Fruit fly (Drosophila melanogaster) whole organism, embryonic: Measurements from ENCODE around the gene ph-p.

Experiments
- Abd-B ChIP-seq: fragments of 200-800 bp; sonication (Bioruptor generic); optimal IDR thresholded peaks from 2 replicates; lab custom pipeline; 2018; ENCODE audit warnings: missing biosample characterization, mild to moderate bottlenecking, missing genetic modification characterization, moderate library complexity
- CG10565 ChIP-seq: fragments of 200-800 bp; sonication (Bioruptor generic); optimal IDR thresholded peaks from 3 replicates; lab custom pipeline; 2016; ENCODE audit warnings: missing biosample characterization, mild to moderate bottlenecking, missing genetic modification characterization
- CG10959 ChIP-seq: fragments of 200-800 bp; sonication (Bioruptor generic); IDR thresholded peaks from 2 replicates; pipeline ENCODE4 v1.3.6; 2022; ENCODE audit warnings: missing biosample characterization, missing genetic modification characterization
- CG12659 ChIP-seq: fragments of 200-800 bp; sonication (Bioruptor generic); optimal IDR thresholded peaks from 3 replicates; lab custom pipeline; 2017; ENCODE audit warnings: mild to moderate bottlenecking, missing biosample characterization, missing genetic modification reagents, missing genetic modification characterization
- CG12769 ChIP-seq: fragments of 200-800 bp; sonication (Bioruptor generic); optimal IDR thresholded peaks from 2 replicates; lab custom pipeline; 2019; ENCODE audit warnings: missing biosample characterization, mild to moderate bottlenecking, missing genetic modification characterization, moderate library complexity
- CG13287 ChIP-seq: fragments of 200-800 bp; sonication (Bioruptor generic); IDR thresholded peaks from 2 replicates; pipeline ENCODE4 v1.3.6; 2022; ENCODE audit warnings: missing biosample characterization, missing genetic modification characterization; ENCODE audit not compliant: partially characterized antibody
- CG15479 ChIP-seq: fragments of 200-800 bp; sonication (Bioruptor generic); optimal IDR thresholded peaks from 3 replicates; lab custom pipeline; 2019; ENCODE audit warnings: missing biosample characterization, mild to moderate bottlenecking, missing genetic modification characterization, moderate library complexity
- CG1647 ChIP-seq: fragments of 200-800 bp; sonication (Bioruptor generic); optimal IDR thresholded peaks from 3 replicates; lab custom pipeline; 2016; ENCODE audit warnings: missing biosample characterization, missing genetic modification characterization
- CG18599 ChIP-seq: fragments of 200-800 bp; sonication (Bioruptor generic); optimal IDR thresholded peaks from 3 replicates; lab custom pipeline; 2017; ENCODE audit warnings: missing biosample characterization, missing genetic modification characterization, mild to moderate bottlenecking, moderate library complexity, missing genetic modification reagents
- CG2116 ChIP-seq: fragments of 200-800 bp; sonication (Bioruptor generic); optimal IDR thresholded peaks from 3 replicates; lab custom pipeline; 2018; ENCODE audit warnings: missing biosample characterization, mild to moderate bottlenecking, missing genetic modification characterization
- CG31224 ChIP-seq: fragments of 200-800 bp; sonication (Bioruptor generic); IDR thresholded peaks from 2 replicates; pipeline ENCODE4 v1.3.6; 2022; ENCODE audit warnings: missing biosample characterization, missing genetic modification characterization
- CG4360 ChIP-seq: fragments of 200-800 bp; sonication (Bioruptor generic); IDR thresholded peaks from 2 replicates; pipeline ENCODE4 v1.3.6; 2022; ENCODE audit warnings: missing biosample characterization, missing genetic modification characterization
- CG4820 ChIP-seq: fragments of 200-800 bp; sonication (Bioruptor generic); optimal IDR thresholded peaks from 3 replicates; lab custom pipeline; 2016; ENCODE audit warnings: missing biosample characterization, missing genetic modification characterization
- CG4854 ChIP-seq: fragments of 200-800 bp; sonication (Bioruptor generic); optimal IDR thresholded peaks from 2 replicates; lab custom pipeline; 2016; ENCODE audit warnings: missing biosample characterization, missing genetic modification characterization, inconsistent platforms
- CG7271 ChIP-seq: fragments of 200-800 bp; sonication (Bioruptor generic); optimal IDR thresholded peaks from 2 replicates; lab custom pipeline; 2018; ENCODE audit warnings: missing biosample characterization, mild to moderate bottlenecking, missing genetic modification characterization, moderate library complexity
- CG8359 ChIP-seq: fragments of 200-800 bp; sonication (Bioruptor generic); optimal IDR thresholded peaks from 2 replicates; lab custom pipeline; 2017; ENCODE audit warnings: missing biosample characterization, mild to moderate bottlenecking, missing genetic modification characterization, borderline replicate concordance
- CG9609 ChIP-seq: fragments of 200-800 bp; sonication (Bioruptor generic); optimal IDR thresholded peaks from 3 replicates; lab custom pipeline; 2016; ENCODE audit warnings: missing biosample characterization, missing genetic modification characterization
- CTCF ChIP-seq: fragments of 200-800 bp; sonication (Bioruptor generic); optimal IDR thresholded peaks from 2 replicates; lab custom pipeline; 2017; ENCODE audit warnings: missing biosample characterization, mild to moderate bottlenecking, missing genetic modification characterization, moderate library complexity
- Camta ChIP-seq: fragments of 200-800 bp; sonication (Bioruptor generic); optimal IDR thresholded peaks from 2 replicates; lab custom pipeline; 2016; ENCODE audit warnings: missing biosample characterization, missing genetic modification characterization
- CrebB ChIP-seq: fragments of 200-800 bp; sonication (Bioruptor generic); optimal IDR thresholded peaks from 3 replicates; lab custom pipeline; 2018; ENCODE audit warnings: missing biosample characterization, mild to moderate bottlenecking, missing genetic modification characterization
- HLH54F ChIP-seq: fragments of 200-800 bp; sonication (Bioruptor generic); optimal IDR thresholded peaks from 3 replicates; lab custom pipeline; 2016; ENCODE audit warnings: missing biosample characterization, missing genetic modification characterization
- HLHmδ ChIP-seq: fragments of 200-800 bp; sonication (Bioruptor generic); optimal IDR thresholded peaks from 2 replicates; lab custom pipeline; 2018; ENCODE audit warnings: missing biosample characterization, mild to moderate bottlenecking, missing genetic modification characterization, moderate library complexity
- Jarid2 ChIP-seq: fragments of 200-800 bp; sonication (Bioruptor generic); optimal IDR thresholded peaks from 3 replicates; lab custom pipeline; 2017; ENCODE audit warnings: mild to moderate bottlenecking, missing biosample characterization, missing genetic modification reagents, missing genetic modification characterization
- Nf-YB ChIP-seq: fragments of 200-800 bp; sonication (Bioruptor generic); optimal IDR thresholded peaks from 3 replicates; lab custom pipeline; 2019; ENCODE audit warnings: missing biosample characterization, mild to moderate bottlenecking, missing genetic modification characterization, moderate library complexity
- Nf-YC ChIP-seq: fragments of 200-800 bp; optimal IDR thresholded peaks from 3 replicates; lab custom pipeline; 2019; ENCODE audit warnings: missing biosample characterization, mild to moderate bottlenecking, missing genetic modification characterization, moderate library complexity
- Oli ChIP-seq: fragments of 200-800 bp; sonication (Bioruptor generic); optimal IDR thresholded peaks from 2 replicates; lab custom pipeline; 2018; ENCODE audit warnings: missing biosample characterization, mild to moderate bottlenecking, missing genetic modification characterization, moderate library complexity
- Pdp1 ChIP-seq, 2 experiments: fragments of 200-800 bp; sonication (Bioruptor generic); optimal IDR thresholded peaks; 3 replicates each; lab custom pipeline; 2016; ENCODE audit warnings: missing biosample characterization in 2 of 2, missing genetic modification characterization in 2 of 2, mild to moderate bottlenecking in 1 of 2, moderate library complexity in 1 of 2
- TFAM ChIP-seq: fragments of 200-800 bp; sonication (Bioruptor generic); optimal IDR thresholded peaks from 2 replicates; lab custom pipeline; 2017; ENCODE audit warnings: missing biosample characterization, missing genetic modification characterization, inconsistent platforms
- Trl ChIP-seq, 3 experiments: fragments of >200 bp in 2 of 3; fragments of 200-800 bp in 1 of 3; sonication (Bioruptor generic) in 1 of 3; optimal IDR thresholded peaks; 2 replicates in 1 of 3; 3 replicates in 2 of 3; lab custom pipeline; 2016 to 2017; ENCODE audit warnings: missing biosample characterization in 1 of 3, missing genetic modification characterization in 1 of 3
- abd-A ChIP-seq: fragments of 200-800 bp; sonication (Bioruptor generic); optimal IDR thresholded peaks from 3 replicates; lab custom pipeline; 2019; ENCODE audit warnings: missing biosample characterization, mild to moderate bottlenecking, missing genetic modification characterization, moderate library complexity
- amos ChIP-seq: fragments of 200-800 bp; sonication (Bioruptor generic); IDR thresholded peaks from 2 replicates; pipeline ENCODE4 v1.3.6; 2022; ENCODE audit warnings: missing biosample characterization, missing genetic modification characterization; ENCODE audit not compliant: partially characterized antibody
- ash1 ChIP-seq: fragments of 200-800 bp; sonication (Bioruptor generic); optimal IDR thresholded peaks from 2 replicates; lab custom pipeline; 2018; ENCODE audit warnings: missing biosample characterization, mild to moderate bottlenecking, missing genetic modification characterization
- bab2 ChIP-seq: fragments of 200-800 bp; sonication (Bioruptor generic); optimal IDR thresholded peaks from 2 replicates; lab custom pipeline; 2016; ENCODE audit warnings: missing biosample characterization, missing genetic modification characterization
- bigmax ChIP-seq: fragments of 200-800 bp; sonication (Bioruptor generic); optimal IDR thresholded peaks from 2 replicates; lab custom pipeline; 2018; ENCODE audit warnings: missing biosample characterization, mild to moderate bottlenecking, missing genetic modification characterization
- corto ChIP-seq: fragments of 200-800 bp; sonication (Bioruptor generic); optimal IDR thresholded peaks from 2 replicates; lab custom pipeline; 2016; ENCODE audit warnings: missing biosample characterization, mild to moderate bottlenecking, missing genetic modification characterization, moderate library complexity
- crc ChIP-seq: fragments of 200-800 bp; sonication (Bioruptor generic); optimal IDR thresholded peaks from 2 replicates; lab custom pipeline; 2016; ENCODE audit warnings: missing biosample characterization, missing genetic modification characterization
- exex ChIP-seq: fragments of 200-800 bp; sonication (Bioruptor generic); optimal IDR thresholded peaks from 4 replicates; lab custom pipeline; 2018; ENCODE audit warnings: missing biosample characterization, mild to moderate bottlenecking, missing genetic modification characterization, moderate library complexity
- fd96Cb ChIP-seq: fragments of 200-800 bp; sonication (Bioruptor generic); optimal IDR thresholded peaks from 2 replicates; lab custom pipeline; 2018; ENCODE audit warnings: missing biosample characterization, mild to moderate bottlenecking, missing genetic modification characterization, moderate library complexity
- ftz-f1 ChIP-seq: fragments of 200-800 bp; sonication (Bioruptor generic); optimal IDR thresholded peaks from 2 replicates; lab custom pipeline; 2016; ENCODE audit warnings: missing biosample characterization, missing genetic modification characterization
- gce ChIP-seq: fragments of 200-800 bp; sonication (Bioruptor generic); IDR thresholded peaks from 3 replicates; pipeline ENCODE4 v1.3.6; 2022; ENCODE audit warnings: missing biosample characterization, missing genetic modification characterization
- ham ChIP-seq: fragments of 200-800 bp; sonication (Bioruptor generic); IDR thresholded peaks from 2 replicates; pipeline ENCODE4 v1.3.6; 2022; ENCODE audit warnings: missing biosample characterization, missing genetic modification characterization
- lmd ChIP-seq: fragments of 200-800 bp; sonication (Bioruptor generic); IDR thresholded peaks from 2 replicates; pipeline ENCODE4 v1.3.6; 2022; ENCODE audit warnings: missing biosample characterization, missing genetic modification characterization
- nom ChIP-seq: fragments of 200-800 bp; sonication (Bioruptor generic); optimal IDR thresholded peaks from 2 replicates; lab custom pipeline; 2017; ENCODE audit warnings: missing biosample characterization, missing genetic modification characterization, mild to moderate bottlenecking, moderate library complexity, missing genetic modification reagents
- pan ChIP-seq, 4 experiments: fragments of >200 bp in 3 of 4; fragments of 200-800 bp in 1 of 4; sonication (Bioruptor generic) in 1 of 4; optimal IDR thresholded peaks in 3 of 4; IDR thresholded peaks in 1 of 4; 2 replicates each; pipeline versions ENCODE4 v1.3.6 to Lab custom; 2017 to 2022; ENCODE audit warnings: missing biosample characterization in 2 of 4, missing genetic modification characterization in 2 of 4, mixed read lengths in 1 of 4
- pb ChIP-seq: fragments of 200-800 bp; sonication (Bioruptor generic); optimal IDR thresholded peaks from 3 replicates; lab custom pipeline; 2016; ENCODE audit warnings: missing biosample characterization, missing genetic modification characterization
- sima ChIP-seq: fragments of 200-800 bp; sonication (Bioruptor generic); optimal IDR thresholded peaks from 2 replicates; lab custom pipeline; 2016; ENCODE audit warnings: missing biosample characterization, missing genetic modification characterization
- sug ChIP-seq: fragments of 200-800 bp; optimal IDR thresholded peaks from 2 replicates; lab custom pipeline; 2019; ENCODE audit warnings: missing biosample characterization, mild to moderate bottlenecking, missing genetic modification characterization, moderate library complexity
- toy ChIP-seq: fragments of 200-800 bp; sonication (Bioruptor generic); IDR thresholded peaks from 2 replicates; pipeline ENCODE4 v1.3.6; 2022; ENCODE audit warnings: missing biosample characterization, missing genetic modification characterization
- yki ChIP-seq: fragments of >200 bp; optimal IDR thresholded peaks from 3 replicates; lab custom pipeline; 2018
- zen ChIP-seq: fragments of 200-800 bp; sonication (Bioruptor generic); optimal IDR thresholded peaks from 3 replicates; lab custom pipeline; 2018; ENCODE audit warnings: missing biosample characterization, mild to moderate bottlenecking, missing genetic modification characterization, moderate library complexity

ph-p gene

dm6 chrX:2138417-2138816 lies 246 bp upstream of the ph-p start (continued):
- TF ChIP-seq CG7271 (no peak), Abd-B (GFP tag; lab: Kevin White, UChicago) (peak; percentile 60), CG10565 (GFP tag; lab: Kevin White, UChicago) (no peak), CG13287 (GFP tag; lab: Robert Waterston, UW) (no peak), Pdp1 (GFP tag; optimal IDR thresholded peaks at IDR 0.05; lab: Kevin White, UChicago) (peak in 1 of 2 experiments; percentile 11), lmd (GFP tag; lab: Robert Waterston, UW) (no peak), CG15479 (GFP tag; lab: Kevin White, UChicago) (peak; percentile 51), Nf-YC (tag; lab: Kevin White, UChicago) (peak; percentile 80), HLHmδ (GFP tag; lab: Kevin White, UChicago) (no peak), HLH54F (GFP tag; lab: Kevin White, UChicago) (no peak), sima (no peak), CG18599 (GFP tag; lab: Kevin White, UChicago) (peak; percentile 13), nom (no peak), CG1647 (GFP tag; lab: Kevin White, UChicago) (no peak), Nf-YB (GFP tag; lab: Kevin White, UChicago) (peak; percentile 79), CG4854 (GFP tag; lab: Kevin White, UChicago) (no peak), CG8359 (no peak), pan (optimal IDR thresholded peaks at IDR 0.05; lab: Kevin White, UChicago) (no peak), pan (GFP tag; optimal IDR thresholded peaks at IDR 0.05 in 1 of 2, IDR thresholded peaks at IDR 0.05 in 1 of 2) (no peak), zen (peak; percentile 91), CG12769 (tag; lab: Kevin White, UChicago) (peak; percentile 8), fd96Cb (tag; lab: Kevin White, UChicago) (no peak), CrebB (tag; lab: Kevin White, UChicago) (no peak), bab2 (no peak), toy (GFP tag; lab: Robert Waterston, UW) (no peak), ftz-f1 (GFP tag; lab: Kevin White, UChicago) (peak; percentile 5), exex (peak; percentile 18), CG31224 (GFP tag; lab: Robert Waterston, UW) (no peak), CG9609 (GFP tag; lab: Kevin White, UChicago) (no peak), CG4360 (peak; percentile 94), abd-A (tag; lab: Kevin White, UChicago) (peak; percentile 95), Oli (no peak), Camta (GFP tag; lab: Kevin White, UChicago) (no peak), Trl (optimal IDR thresholded peaks at IDR 0.05; lab: Kevin White, UChicago) (peak in 1 of 2 experiments; percentile 76), Trl (GFP tag; optimal IDR thresholded peaks at IDR 0.05; lab: Kevin White, UChicago) (no peak), Jarid2 (no peak), bigmax (GFP tag; lab: Kevin White, UChicago) (no peak), CG2116 (GFP tag; lab: Kevin White, UChicago) (no peak)

dm6 chrX:2137587-2138341 lies 407 bp downstream of the ph-p start:
- TF ChIP-seq crc (GFP tag; lab: Kevin White, UChicago) = peak; percentile 83
- peak; percentile 80 for TF ChIP-seq pb (GFP tag; lab: Kevin White, UChicago)
- peak; percentile 97 for TF ChIP-seq corto (GFP tag; lab: Kevin White, UChicago)
- TF ChIP-seq amos (GFP tag; lab: Robert Waterston, UW) = 0 out of 2 replicates have a peak, but pooled peaks have one; percentile 5
- peak; percentile 89 to 97 for TF ChIP-seq Pdp1 (GFP tag; optimal IDR thresholded peaks at IDR 0.05; lab: Kevin White, UChicago)
- TF ChIP-seq CTCF (GFP tag; lab: Kevin White, UChicago) = peak; percentile 79
- TF ChIP-seq ash1 (GFP tag; lab: Kevin White, UChicago) = peak; percentile 85
- peak; percentile 98 for TF ChIP-seq CG12659 (GFP tag; lab: Kevin White, UChicago)
- no peak for TF ChIP-seq yki (lab: Kevin White, UChicago)
- TF ChIP-seq CG10959 (GFP tag; lab: Robert Waterston, UW) = peak; percentile 98
- peak; percentile 96 for TF ChIP-seq TFAM (GFP tag; lab: Kevin White, UChicago)
- peak; percentile 94 for TF ChIP-seq ham (GFP tag; lab: Robert Waterston, UW)
- peak; percentile 98 for TF ChIP-seq sug
- peak; percentile 97 for TF ChIP-seq gce (GFP tag; lab: Robert Waterston, UW)
- peak; percentile 98 for TF ChIP-seq CG4820 (GFP tag; lab: Kevin White, UChicago)
